Fruit fly (Drosophila melanogaster) Kc167 (cell line): ENCODE data around the gene Cbs.

ENCODE experiments used
- Myc ChIP-seq: fragments of >200 bp; optimal IDR thresholded peaks from 2 replicates; lab custom pipeline; 2017; ENCODE audit warnings: missing external identifiers
- psq ChIP-seq: fragments of >200 bp; optimal IDR thresholded peaks from 2 replicates; lab custom pipeline; 2017; ENCODE audit warnings: missing external identifiers

DNA sequence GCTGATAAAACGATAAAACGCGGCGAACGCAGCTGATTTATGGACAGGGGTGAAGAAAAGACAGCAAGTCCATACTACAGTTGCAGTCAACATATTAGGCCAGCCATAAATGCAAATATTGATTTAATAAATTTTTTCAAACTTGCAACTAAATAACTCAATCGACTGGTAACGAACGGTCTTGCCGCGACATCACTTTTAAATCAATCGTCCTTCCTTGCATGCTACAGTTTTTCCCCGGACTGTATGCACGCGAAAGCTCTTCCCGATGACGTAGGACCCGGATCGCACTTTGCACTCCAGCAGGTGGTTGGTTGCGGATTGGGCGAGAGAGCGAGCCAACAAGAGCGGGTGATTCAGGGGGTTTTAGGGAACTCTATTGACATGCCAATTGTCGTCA, 20.0 kb downstream of the Cbs start:
- no peak for TF ChIP-seq Myc (lab: Kevin White, UChicago)
- TF ChIP-seq psq (lab: Kevin White, UChicago), result no peak
